Worm (Caenorhabditis elegans) whole organism, young adult: ENCODE results near the gene maoc-1.

ENCODE experiments used
- F49E8.2 ChIP-seq: sonication (generic microtip); optimal IDR thresholded peaks from 3 replicates; lab custom pipeline; 2017; ENCODE audit warnings: missing genetic modification characterization, mild to moderate bottlenecking, missing compliant biosample characterization, antibody characterized with exemption, moderate library complexity; ENCODE audit not compliant: insufficient read depth
- dpl-1 ChIP-seq: fragments of 150-350 bp; optimal IDR thresholded peaks from 2 replicates; lab custom pipeline; 2014; ENCODE audit warnings: missing biosample characterization, missing genetic modification reagents, missing genetic modification characterization
- let-526 ChIP-seq: fragments of 200-800 bp; sonication (Bioruptor generic); IDR thresholded peaks from 2 replicates; pipeline ENCODE4 v1.3.6; 2022; ENCODE audit warnings: missing genetic modification reagents, missing genetic modification characterization, missing compliant biosample characterization
- pbrm-1 ChIP-seq: fragments of 200-800 bp; sonication (Bioruptor generic); IDR thresholded peaks from 2 replicates; pipeline ENCODE4 v1.3.6; 2022; ENCODE audit warnings: missing genetic modification reagents, missing genetic modification characterization, missing compliant biosample characterization
- snpc-3.4 ChIP-seq: sonication (generic microtip); optimal IDR thresholded peaks from 2 replicates; lab custom pipeline; 2017; ENCODE audit warnings: missing genetic modification characterization, mild to moderate bottlenecking, missing compliant biosample characterization, antibody characterized with exemption, moderate library complexity, missing genotype, missing genetic modification reagents
- unc-62 ChIP-seq: fragments of 150-350 bp; optimal IDR thresholded peaks from 2 replicates; lab custom pipeline; 2014; ENCODE audit warnings: missing biosample characterization, missing genetic modification reagents, missing genetic modification characterization
- ztf-6 ChIP-seq: fragments of 200-800 bp; sonication (Bioruptor generic); IDR thresholded peaks from 2 replicates; pipeline ENCODE4 v1.3.6; 2022; ENCODE audit warnings: missing genetic modification reagents, missing genetic modification characterization, missing compliant biosample characterization

- no peak for TF ChIP-seq ztf-6 (GFP tag; lab: Robert Waterston, UW)
- no peak for TF ChIP-seq snpc-3.4 (tag; lab: Kevin White, UChicago)
- no peak for TF ChIP-seq pbrm-1 (GFP tag; lab: Robert Waterston, UW)
- no peak for TF ChIP-seq unc-62 (GFP tag; lab: Kevin White, UChicago)
- TF ChIP-seq let-526 (GFP tag; lab: Robert Waterston, UW), result no peak
- no peak for TF ChIP-seq dpl-1 (GFP tag; lab: Kevin White, UChicago)
- TF ChIP-seq F49E8.2 (tag; lab: Kevin White, UChicago), result no peak
These were observed 15.2 kb downstream of the maoc-1 start, which contains the start of gene E04F6.8 for ce11 chrII:7211280-7211679.
